Fruit fly (Drosophila melanogaster): ENCODE data around the gene CG7142.

The CG7142 gene

DNA sequence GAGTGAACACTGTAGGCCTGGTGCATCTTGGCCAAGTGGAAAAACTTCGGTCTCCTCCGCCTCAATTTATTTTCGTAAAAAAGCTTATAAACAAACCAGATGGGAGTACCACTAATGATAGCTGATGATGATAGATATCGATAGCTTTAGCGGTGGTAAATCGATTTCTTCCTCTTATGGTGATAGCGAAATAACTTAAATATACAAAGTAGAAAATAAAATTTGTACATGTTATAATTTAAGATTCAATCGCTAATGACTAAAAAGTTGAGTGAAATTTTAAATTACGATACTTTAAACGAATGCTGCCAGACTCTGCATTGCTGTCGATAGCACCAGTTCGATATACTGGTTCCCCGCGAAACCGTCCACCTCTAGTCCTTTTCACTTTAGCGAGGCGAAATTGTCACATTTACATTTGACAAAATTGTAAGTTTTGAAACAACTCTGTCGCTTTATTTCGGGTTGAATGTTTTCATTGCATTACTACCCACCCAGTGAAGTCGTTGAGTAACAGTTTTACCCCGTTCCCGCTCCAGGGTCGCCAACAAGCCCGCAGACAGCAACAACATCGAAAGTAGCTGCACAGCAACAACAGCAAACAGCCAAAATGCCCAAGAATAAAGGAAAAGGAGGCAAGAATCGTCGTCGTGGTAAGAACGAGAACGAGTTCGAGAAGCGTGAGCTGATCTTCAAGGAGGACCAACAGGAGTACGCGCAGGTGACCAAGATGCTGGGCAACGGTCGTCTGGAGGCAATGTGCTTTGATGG is 4.8 kb downstream of the CG7142 start, which contains the start of the genes Vps39 and eIF1A (continued):
- TF ChIP-seq CG1647 (GFP tag; optimal IDR thresholded peaks at IDR 0.05) (no peak), CG4282 (GFP tag; optimal IDR thresholded peaks at IDR 0.05) (no peak), ro (GFP tag; IDR thresholded peaks at IDR 0.05) (no peak), CG4820 (GFP tag; optimal IDR thresholded peaks at IDR 0.05) (no peak), CG7372 (GFP tag; IDR thresholded peaks at IDR 0.05) (peak; percentile 53; the same call in 1 of the 2 replicates), zfh2 (GFP tag; optimal IDR thresholded peaks at IDR 0.05) (peak; percentile 15), bowl (GFP tag; IDR thresholded peaks at IDR 0.05) (no peak), Blimp-1 (GFP tag; optimal IDR thresholded peaks at IDR 0.05) (no peak), CG17568 (GFP tag; optimal IDR thresholded peaks at IDR 0.05) (no peak), mam (GFP tag; optimal IDR thresholded peaks at IDR 0.05) (peak; percentile 47), CG4360 (GFP tag; IDR thresholded peaks at IDR 0.05) (peak; percentile 72; the same call in 1 of the 2 replicates), hth (optimal IDR thresholded peaks at IDR 0.05) (no peak), CG4854 (GFP tag; optimal IDR thresholded peaks at IDR 0.05) (no peak), sna (GFP tag; IDR thresholded peaks at IDR 0.05; ENCODE audit: partially characterized antibody) (peak; percentile 94), CG8290 (GFP tag; optimal IDR thresholded peaks at IDR 0.05) (peak; percentile 62), CG8290 (tag; optimal IDR thresholded peaks at IDR 0.05) (no peak), CG16813 (GFP tag; IDR thresholded peaks at IDR 0.05; ENCODE audit: partially characterized antibody) (peak; percentile 91), CG31365 (tag; optimal IDR thresholded peaks at IDR 0.05) (peak; percentile 16), en (GFP tag; optimal IDR thresholded peaks at IDR 0.05) (no peak), prd (optimal IDR thresholded peaks at IDR 0.05) (no peak), prd (GFP tag; IDR thresholded peaks at IDR 0.05) (peak; percentile 26; the same call in 1 of the 3 replicates), klu (GFP tag; IDR thresholded peaks at IDR 0.05) (no peak), CG13624 (GFP tag; optimal IDR thresholded peaks at IDR 0.05) (peak; percentile 53), HLH3B (GFP tag; IDR thresholded peaks at IDR 0.05) (no peak; the same call in 1 of the 2 replicates), CG9797 (GFP tag; optimal IDR thresholded peaks at IDR 0.05) (peak; percentile 19), Bdp1 (GFP tag; optimal IDR thresholded peaks at IDR 0.05) (no peak), Sox102F (GFP tag; optimal IDR thresholded peaks at IDR 0.05) (no peak), E2f1 (GFP tag; IDR thresholded peaks at IDR 0.05) (no peak; the same call in 1 of the 2 replicates), fd102C (GFP tag; optimal IDR thresholded peaks at IDR 0.05) (no peak), her (GFP tag; optimal IDR thresholded peaks at IDR 0.05) (no peak), Atf-2 (GFP tag; optimal IDR thresholded peaks at IDR 0.05) (no peak), ewg (GFP tag; optimal IDR thresholded peaks at IDR 0.05) (peak; percentile 26), caup (GFP tag; optimal IDR thresholded peaks at IDR 0.05; ENCODE audit: severe bottlenecking) (no peak), Trl (optimal IDR thresholded peaks at IDR 0.05) (no peak), Trl (GFP tag; optimal IDR thresholded peaks at IDR 0.05) (peak; percentile 29), CG1832 (GFP tag; optimal IDR thresholded peaks at IDR 0.05) (no peak), CG7357 (GFP tag; IDR thresholded peaks at IDR 0.05) (no peak), H2.0 (GFP tag; IDR thresholded peaks at IDR 0.05) (no peak), CG1792 (GFP tag; optimal IDR thresholded peaks at IDR 0.05) (no peak), az2 (GFP tag; optimal IDR thresholded peaks at IDR 0.05) (peak; percentile 10), Hr3 (GFP tag; optimal IDR thresholded peaks at IDR 0.05) (no peak), pita (GFP tag; optimal IDR thresholded peaks at IDR 0.05) (no peak), D19A (tag; optimal IDR thresholded peaks at IDR 0.05) (no peak), CG34422 (GFP tag; IDR thresholded peaks at IDR 0.05) (no peak), CG17361 (GFP tag; IDR thresholded peaks at IDR 0.05) (peak; percentile 46; the same call in 1 of the 3 replicates), lilli (GFP tag; optimal IDR thresholded peaks at IDR 0.05) (peak; percentile 70), CG18262 (tag; optimal IDR thresholded peaks at IDR 0.05) (peak; percentile 45), CG17829 (tag; optimal IDR thresholded peaks at IDR 0.05) (peak; percentile 57), scrt (GFP tag; optimal IDR thresholded peaks at IDR 0.05) (no peak), sim (GFP tag; IDR thresholded peaks at IDR 0.05) (no peak), D19B (GFP tag; optimal IDR thresholded peaks at IDR 0.05) (no peak)
